Worm (Caenorhabditis elegans): ENCODE measurements around the gene max-2.

ce11 chrII:12965138-12965537, 60.5 kb downstream of the max-2 start:
- TF ChIP-seq lsy-2 (tag; optimal IDR thresholded peaks at IDR 0.05) (no peak), sptf-1 (tag; optimal IDR thresholded peaks at IDR 0.05) (no peak), ceh-83 (GFP tag; optimal IDR thresholded peaks at IDR 0.05) (no peak)

All from whole organism, mixed stage, embryonic.